Fruit fly (Drosophila melanogaster) Kc167 (cell line): Measurements from ENCODE around the gene Or67d.

Experiments used
- Myc ChIP-seq: fragments of >200 bp; optimal IDR thresholded peaks from 2 replicates; lab custom pipeline; 2017; ENCODE audit warnings: missing external identifiers
- Sin3A ChIP-seq: fragments of >200 bp; optimal IDR thresholded peaks from 2 replicates; lab custom pipeline; 2018; ENCODE audit warnings: missing external identifiers
- h ChIP-seq: fragments of >200 bp; optimal IDR thresholded peaks from 3 replicates; lab custom pipeline; 2018; ENCODE audit warnings: missing external identifiers
- insv ChIP-seq: fragments of >200 bp; optimal IDR thresholded peaks from 3 replicates; lab custom pipeline; 2018; ENCODE audit warnings: missing external identifiers
- psq ChIP-seq: fragments of >200 bp; optimal IDR thresholded peaks from 2 replicates; lab custom pipeline; 2017; ENCODE audit warnings: missing external identifiers
- ttk ChIP-seq: sonication (Bioruptor generic); optimal IDR thresholded peaks from 2 replicates; lab custom pipeline; 2017; ENCODE audit warnings: missing external identifiers

Gene Or67d

DNA sequence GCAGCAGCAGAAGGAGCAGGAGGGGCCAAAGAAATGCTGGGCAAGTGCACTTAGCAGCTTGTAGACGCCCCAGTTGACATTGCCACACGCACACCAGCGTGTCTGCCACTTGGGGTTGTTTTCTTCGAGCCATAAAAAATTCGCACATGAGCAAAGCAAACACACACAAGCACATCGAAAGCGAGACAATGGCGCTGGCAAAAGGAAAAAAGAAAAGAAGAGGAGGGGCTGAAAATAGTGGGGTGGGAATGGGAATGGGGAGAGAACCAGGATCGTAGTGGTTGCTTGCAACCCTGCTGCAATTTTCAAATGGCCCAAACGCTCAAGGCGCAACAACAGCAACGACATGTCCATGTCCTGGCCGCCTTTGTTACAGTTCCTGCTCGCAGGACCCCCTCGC, 25.9 kb upstream of the Or67d start:
- TF ChIP-seq insv (lab: Kevin White, UChicago) (no peak), Myc (lab: Kevin White, UChicago) (no peak), Sin3A (no peak), psq (no peak), h (lab: Kevin White, UChicago) (no peak), ttk (lab: Kevin White, UChicago) (no peak)

DNA sequence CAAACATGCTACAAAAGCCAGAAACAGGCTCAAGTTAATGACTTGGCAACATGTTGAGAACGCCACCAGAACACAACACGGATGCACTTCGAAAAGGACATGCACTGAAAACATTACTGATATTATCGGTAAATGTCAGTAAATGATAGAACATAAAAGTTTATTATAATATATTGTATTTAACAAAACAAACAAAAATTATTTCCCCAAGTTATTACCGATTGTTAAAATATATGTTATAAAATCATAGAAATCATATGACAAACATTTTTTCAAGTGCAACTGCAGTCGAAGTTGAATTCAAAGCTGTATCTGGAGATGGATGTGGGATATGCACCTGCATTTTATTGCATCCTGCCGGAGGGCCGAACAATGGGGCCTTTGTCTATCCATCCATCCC, 25.4 kb upstream of the Or67d start:
- TF ChIP-seq h (lab: Kevin White, UChicago) = no peak
- TF ChIP-seq psq = no peak
- TF ChIP-seq ttk (lab: Kevin White, UChicago) = no peak
- no peak for TF ChIP-seq Sin3A
- no peak for TF ChIP-seq Myc (lab: Kevin White, UChicago)
- TF ChIP-seq insv (lab: Kevin White, UChicago) = no peak

DNA sequence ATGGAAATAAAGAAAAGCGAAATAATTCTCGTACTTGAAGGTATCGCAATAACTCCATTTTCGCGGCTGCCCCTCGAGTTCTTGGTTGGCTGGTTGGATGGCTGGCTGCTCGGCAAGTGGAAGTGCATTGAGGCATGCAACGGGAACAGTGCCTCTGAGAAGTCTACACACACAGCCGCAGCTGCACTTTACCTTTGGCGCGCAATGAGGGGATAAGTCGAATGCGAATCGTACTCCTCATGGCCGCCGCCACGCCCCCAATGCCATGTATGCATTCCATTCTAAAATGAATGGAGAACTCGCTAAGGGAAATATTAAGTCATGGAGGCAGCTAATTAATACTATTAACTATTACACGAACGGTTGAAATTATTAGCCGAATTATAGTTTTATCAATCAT, 23.2 kb upstream of the Or67d start:
- TF ChIP-seq psq (no peak), Sin3A (no peak), Myc (lab: Kevin White, UChicago) (no peak), insv (lab: Kevin White, UChicago) (no peak), h (lab: Kevin White, UChicago) (no peak), ttk (lab: Kevin White, UChicago) (no peak)

DNA sequence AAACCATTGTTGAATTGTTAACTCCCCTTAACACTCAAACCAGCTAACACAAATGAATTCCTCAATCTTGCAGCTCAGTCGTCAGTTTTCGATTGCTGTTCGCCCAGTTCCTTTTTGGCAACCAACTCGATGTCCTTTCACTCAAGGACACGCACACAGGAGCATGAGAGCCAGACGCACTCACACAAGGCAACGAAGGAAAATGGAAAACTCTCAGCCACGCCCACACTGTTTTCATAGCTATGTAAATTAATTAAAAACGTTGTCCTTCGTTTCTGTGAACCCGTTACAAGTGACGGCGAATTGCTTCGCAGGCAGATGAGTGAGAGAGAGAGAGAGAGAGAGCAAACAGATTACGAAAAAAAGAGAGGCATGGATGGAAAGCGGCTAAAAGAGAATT, 18.9 kb upstream of the Or67d start:
- TF ChIP-seq psq (no peak), Sin3A (no peak), insv (lab: Kevin White, UChicago) (no peak), Myc (lab: Kevin White, UChicago) (no peak), h (lab: Kevin White, UChicago) (no peak), ttk (lab: Kevin White, UChicago) (no peak)

DNA sequence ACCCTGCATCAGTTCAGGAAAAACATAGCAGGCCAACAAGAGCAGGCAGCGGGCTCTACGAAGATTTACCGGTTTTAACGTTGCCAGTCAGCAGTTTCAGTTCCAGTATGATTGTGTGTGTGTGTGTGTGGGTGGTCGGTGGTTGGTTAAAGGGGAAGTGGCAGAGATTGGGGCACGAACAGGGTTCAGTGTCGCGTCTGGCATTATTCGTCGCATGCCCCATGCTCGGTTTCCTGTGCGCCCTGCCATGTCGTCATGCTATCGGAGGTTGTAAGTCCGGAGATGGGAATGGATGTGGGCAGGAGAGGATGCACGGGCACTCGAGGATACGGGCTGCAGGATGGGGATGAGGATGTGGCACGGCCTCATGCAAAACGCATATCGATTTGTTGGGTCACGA, 14.3 kb upstream of the Or67d start:
- TF ChIP-seq insv (lab: Kevin White, UChicago) = no peak
- no peak for TF ChIP-seq Myc (lab: Kevin White, UChicago)
- TF ChIP-seq Sin3A = no peak
- TF ChIP-seq h (lab: Kevin White, UChicago) = no peak
- no peak for TF ChIP-seq ttk (lab: Kevin White, UChicago)
- TF ChIP-seq psq = no peak

DNA sequence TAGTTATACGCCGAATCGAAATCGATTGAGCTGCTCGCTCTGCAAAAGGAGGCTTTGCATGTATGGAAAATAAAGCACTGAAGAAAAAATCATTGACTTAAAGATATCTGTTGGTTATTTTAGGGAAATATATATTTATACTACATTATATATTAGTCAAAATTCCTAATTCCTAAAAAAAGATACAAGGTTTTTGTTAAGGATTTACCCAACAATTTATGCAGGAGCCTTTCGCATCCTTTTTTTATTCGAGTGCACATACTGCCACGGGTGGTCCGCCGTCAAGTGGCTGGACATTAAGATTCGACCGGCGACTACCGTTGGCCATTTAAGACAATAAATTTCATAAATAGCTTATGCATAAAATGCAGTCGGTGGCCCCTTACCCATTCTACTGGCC, 11.8 kb upstream of the Or67d start:
- TF ChIP-seq ttk (lab: Kevin White, UChicago) = no peak
- TF ChIP-seq insv (lab: Kevin White, UChicago) = no peak
- no peak for TF ChIP-seq h (lab: Kevin White, UChicago)
- no peak for TF ChIP-seq psq
- TF ChIP-seq Sin3A = no peak
- TF ChIP-seq Myc (lab: Kevin White, UChicago) = no peak

DNA sequence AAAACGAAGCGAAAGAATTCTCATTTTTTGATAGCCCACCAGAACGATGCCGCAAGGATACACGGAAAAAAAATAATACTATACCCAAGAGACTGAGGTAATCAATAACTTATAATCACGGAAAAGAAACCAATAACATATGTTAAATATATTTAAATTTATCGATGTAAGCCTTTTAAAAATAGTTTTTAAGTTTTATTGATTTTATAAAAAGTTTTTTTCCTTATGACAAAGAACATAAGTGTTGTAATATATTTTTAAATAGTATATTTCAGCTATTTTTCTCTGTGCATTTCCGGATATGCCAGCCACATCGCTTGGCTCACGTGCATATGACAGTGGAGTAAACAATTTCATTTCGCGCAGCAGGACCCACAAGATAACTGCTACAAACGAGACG, 10.2 kb upstream of the Or67d start:
- TF ChIP-seq ttk (lab: Kevin White, UChicago) = no peak

DNA sequence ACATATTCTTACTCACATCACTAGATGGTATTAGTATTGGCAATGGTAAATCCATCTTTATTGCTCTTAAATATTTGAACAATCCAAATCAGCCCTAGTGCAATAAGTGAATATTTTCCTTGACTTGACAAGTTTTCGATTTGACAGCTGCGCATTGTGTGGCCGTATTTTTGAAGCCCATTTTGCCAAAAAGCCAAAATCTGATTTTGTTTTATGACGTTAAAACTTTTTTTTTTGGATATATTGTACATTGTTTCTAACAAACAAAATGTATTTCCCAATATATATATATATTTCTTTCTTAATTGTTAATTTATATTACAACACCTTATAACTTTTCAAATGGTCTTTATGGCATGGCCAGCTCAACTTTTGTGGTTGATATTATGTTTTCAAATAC, 6.0 kb upstream of the Or67d start, which contains the start of gene can:
TSS of gene can (minus strand) at position 101 of the 400 bp plus-strand sequence.
- TF ChIP-seq insv (lab: Kevin White, UChicago) (no peak), Sin3A (no peak), psq (no peak), h (lab: Kevin White, UChicago) (no peak), ttk (lab: Kevin White, UChicago) (no peak), Myc (lab: Kevin White, UChicago) (no peak)

DNA sequence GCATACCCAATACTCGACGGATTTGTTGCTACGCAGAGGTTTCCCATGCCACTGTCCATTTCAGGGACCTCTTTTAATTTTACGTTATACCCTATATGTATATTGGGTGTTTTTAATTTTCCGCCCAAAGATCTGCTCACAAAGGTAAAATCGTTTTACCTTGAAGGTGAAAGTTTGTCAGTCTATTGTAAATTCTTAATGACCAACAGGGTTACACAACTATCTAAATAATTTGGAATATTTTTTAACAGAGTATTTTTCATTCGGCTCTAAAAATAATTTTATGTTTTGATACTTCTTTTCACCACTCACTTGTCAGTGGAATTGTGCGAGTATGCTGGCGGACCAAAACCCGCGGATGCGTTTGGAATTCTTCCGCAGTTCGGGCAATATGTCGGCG, 5.4 kb upstream of the Or67d start:
- TF ChIP-seq insv (lab: Kevin White, UChicago) (no peak), Sin3A (no peak), ttk (lab: Kevin White, UChicago) (no peak), psq (no peak), Myc (lab: Kevin White, UChicago) (no peak), h (lab: Kevin White, UChicago) (no peak)

DNA sequence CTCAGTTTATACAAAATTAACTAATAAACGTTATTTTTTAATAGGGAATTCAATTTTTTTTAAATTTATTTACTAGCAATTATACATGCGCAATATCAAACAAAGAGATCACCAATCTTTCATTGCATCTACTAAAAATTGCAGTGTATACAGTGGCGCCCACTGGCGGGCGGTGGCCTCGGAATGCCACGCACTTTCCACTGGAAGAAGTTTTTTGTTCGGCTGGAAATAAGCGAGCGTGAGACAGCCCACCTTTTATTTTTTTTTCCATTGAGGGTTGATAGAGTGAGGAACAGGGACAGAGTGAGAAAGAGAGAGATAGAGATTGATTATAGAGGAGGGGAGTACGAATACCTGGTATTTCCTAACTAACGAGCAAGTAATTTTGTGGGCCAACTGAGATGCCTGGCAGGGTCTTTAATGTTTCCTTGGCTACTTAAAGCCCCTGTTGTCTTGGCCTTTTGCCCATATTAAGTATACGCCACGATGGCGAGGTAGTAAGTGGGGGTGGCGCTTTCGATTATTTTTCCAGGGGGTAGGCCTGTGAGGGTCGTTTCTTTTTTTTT, 1.3 kb upstream of the Or67d start:
- TF ChIP-seq psq = no peak
- no peak for TF ChIP-seq Sin3A
- TF ChIP-seq insv (lab: Kevin White, UChicago) = no peak
- no peak for TF ChIP-seq Myc (lab: Kevin White, UChicago)
- no peak for TF ChIP-seq h (lab: Kevin White, UChicago)
- TF ChIP-seq ttk (lab: Kevin White, UChicago) = no peak

DNA sequence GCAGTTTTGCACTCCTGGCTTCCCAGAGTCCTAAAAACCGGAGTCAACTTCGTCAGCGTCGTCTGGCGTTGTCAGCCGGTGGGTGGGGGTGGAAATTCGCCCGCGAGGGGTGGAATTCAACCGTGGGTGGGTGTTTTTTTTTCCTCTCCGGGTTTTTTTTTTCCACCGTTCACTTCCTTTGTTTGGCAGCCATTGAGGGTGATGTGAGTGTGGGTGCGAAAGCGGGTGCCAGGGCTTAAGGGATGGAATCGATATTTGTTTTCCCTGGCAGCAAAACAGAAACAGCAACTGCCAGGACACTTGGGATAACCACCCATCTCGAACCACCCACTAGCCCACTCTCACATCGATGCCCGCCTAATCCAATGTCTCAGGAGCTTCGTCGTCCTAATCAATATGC, 6.5 kb downstream of the Or67d start:
- TF ChIP-seq h (lab: Kevin White, UChicago) (no peak), Sin3A (no peak), Myc (lab: Kevin White, UChicago) (no peak), ttk (lab: Kevin White, UChicago) (no peak), insv (lab: Kevin White, UChicago) (no peak), psq (no peak)

DNA sequence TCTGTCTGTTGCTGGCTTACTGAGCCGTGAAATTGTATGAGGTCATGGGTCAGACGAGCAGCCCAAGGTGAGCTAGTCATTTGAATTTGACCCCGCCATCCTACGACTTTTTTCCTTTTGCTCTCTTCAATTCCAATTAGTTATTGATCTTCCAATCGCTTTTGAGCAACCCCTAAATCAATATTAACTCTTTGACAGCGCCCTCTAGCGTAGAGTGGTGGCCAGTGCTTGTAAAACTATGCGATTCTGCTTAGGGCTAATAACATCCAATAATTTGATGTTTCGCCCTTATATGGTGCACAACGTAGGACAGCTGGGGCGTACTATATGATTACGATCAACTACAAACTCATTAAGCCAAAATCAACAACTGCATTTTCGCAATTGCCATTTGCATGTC, 8.8 kb downstream of the Or67d start:
- TF ChIP-seq Sin3A = no peak
- no peak for TF ChIP-seq psq
- no peak for TF ChIP-seq h (lab: Kevin White, UChicago)

DNA sequence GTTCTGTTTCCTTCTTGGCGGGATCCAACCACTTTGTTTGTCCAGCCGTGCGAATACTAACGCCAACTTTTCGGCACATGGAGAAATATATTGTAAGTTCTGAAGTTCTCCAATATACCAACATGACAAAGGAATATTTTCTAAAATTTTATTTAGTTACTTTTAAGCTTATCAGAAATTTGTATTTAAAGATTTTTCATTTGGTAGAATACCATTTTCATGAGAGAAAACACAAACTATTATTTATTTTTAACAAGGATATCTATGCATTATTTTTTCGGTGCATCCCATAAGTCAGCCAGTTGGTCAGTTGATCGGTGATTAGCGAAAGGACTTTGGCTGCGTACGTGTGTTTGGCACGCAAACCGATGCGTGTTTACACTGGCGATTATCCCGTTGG, 10.9 kb downstream of the Or67d start:
- TF ChIP-seq psq (no peak), Myc (lab: Kevin White, UChicago) (no peak), ttk (lab: Kevin White, UChicago) (no peak), insv (lab: Kevin White, UChicago) (no peak), h (lab: Kevin White, UChicago) (no peak)
